Fruit fly (Drosophila melanogaster): ENCODE measurements around the gene CG13310.

CG13310 gene

dm6 chr3L:8813484-8813883 lies 13.2 kb upstream of the CG13310 start (continued):
- TF ChIP-seq CG1647 (GFP tag; optimal IDR thresholded peaks at IDR 0.05) (no peak), Nf-YA (GFP tag; IDR thresholded peaks at IDR 0.05) (peak; percentile 63), HLH54F (GFP tag; optimal IDR thresholded peaks at IDR 0.05) (no peak), pfk (GFP tag; optimal IDR thresholded peaks at IDR 0.05) (no peak), sim (GFP tag; IDR thresholded peaks at IDR 0.05) (no peak), dati (GFP tag; IDR thresholded peaks at IDR 0.05) (0 out of 2 replicates have a peak, but pooled peaks have one; percentile 33), CG18011 (GFP tag; optimal IDR thresholded peaks at IDR 0.05) (no peak), CG6854 (GFP tag; optimal IDR thresholded peaks at IDR 0.05) (no peak), CG11456 (GFP tag; IDR thresholded peaks at IDR 0.05) (peak; percentile 71; the same call in 1 of the 3 replicates), seq (GFP tag; IDR thresholded peaks at IDR 0.05) (peak; percentile 61), pzg (GFP tag; optimal IDR thresholded peaks at IDR 0.05) (no peak), az2 (GFP tag; optimal IDR thresholded peaks at IDR 0.05) (peak; percentile 1), Lim3 (GFP tag; IDR thresholded peaks at IDR 0.05) (no peak), tap (tag; optimal IDR thresholded peaks at IDR 0.05) (no peak), ERR (GFP tag; optimal IDR thresholded peaks at IDR 0.05) (no peak), gce (GFP tag; IDR thresholded peaks at IDR 0.05) (peak; percentile 67; the same call in 1 of the 3 replicates), pnt (GFP tag; optimal IDR thresholded peaks at IDR 0.05) (no peak), Ada2b (GFP tag; IDR thresholded peaks at IDR 0.05) (peak; percentile 65), CG31441 (GFP tag; IDR thresholded peaks at IDR 0.05) (no peak), hkb (optimal IDR thresholded peaks at IDR 0.05) (no peak), hkb (GFP tag; IDR thresholded peaks at IDR 0.05) (peak; percentile 57; the same call in 1 of the 2 replicates), Lpt (GFP tag; optimal IDR thresholded peaks at IDR 0.05) (no peak), Hr51 (GFP tag; optimal IDR thresholded peaks at IDR 0.05) (peak in 1 of 2 experiments; percentile 17), Vsx1 (GFP tag; optimal IDR thresholded peaks at IDR 0.05) (no peak), ci (GFP tag; IDR thresholded peaks at IDR 0.05) (peak; percentile 85), CG17328 (GFP tag; IDR thresholded peaks at IDR 0.05) (peak; percentile 51), CG3726 (GFP tag; IDR thresholded peaks at IDR 0.05) (no peak), CoRest (tag; optimal IDR thresholded peaks at IDR 0.05) (peak; percentile 1), chm (GFP tag; IDR thresholded peaks at IDR 0.05) (no peak), CG5245 (GFP tag; optimal IDR thresholded peaks at IDR 0.05) (no peak), CG3995 (GFP tag; optimal IDR thresholded peaks at IDR 0.05) (no peak), tna (GFP tag; IDR thresholded peaks at IDR 0.05; ENCODE audit: partially characterized antibody) (no peak), NC2β (GFP tag; optimal IDR thresholded peaks at IDR 0.05) (no peak), wek (GFP tag; optimal IDR thresholded peaks at IDR 0.05) (no peak), Atf6 (GFP tag; IDR thresholded peaks at IDR 0.05) (peak; percentile 31; the same call in 1 of the 2 replicates), gcm (GFP tag; optimal IDR thresholded peaks at IDR 0.05) (no peak), CG17359 (tag; optimal IDR thresholded peaks at IDR 0.05) (peak; percentile 13), lab (GFP tag; optimal IDR thresholded peaks at IDR 0.05) (peak; percentile 33), sens (GFP tag) (peak; percentile 76), CG5180 (GFP tag; optimal IDR thresholded peaks at IDR 0.05) (no peak), CG15011 (GFP tag; optimal IDR thresholded peaks at IDR 0.05) (no peak), Gsc (GFP tag; IDR thresholded peaks at IDR 0.05) (no peak), klu (GFP tag; IDR thresholded peaks at IDR 0.05) (no peak), CG42726 (GFP tag; IDR thresholded peaks at IDR 0.05; ENCODE audit: partially characterized antibody) (no peak), CG7839 (tag; optimal IDR thresholded peaks at IDR 0.05) (peak; percentile 27), croc (GFP tag; conservative IDR thresholded peaks at IDR 0.05) (0 out of 3 replicates have a peak, but pooled peaks have one; percentile 40), org-1 (GFP tag; optimal IDR thresholded peaks at IDR 0.05) (no peak), Rfx (GFP tag; IDR thresholded peaks at IDR 0.05) (peak; percentile 61), Camta (GFP tag; optimal IDR thresholded peaks at IDR 0.05) (no peak), CG10431 (GFP tag; optimal IDR thresholded peaks at IDR 0.05) (no peak), nerfin-1 (tag; optimal IDR thresholded peaks at IDR 0.05) (no peak), crol (GFP tag; IDR thresholded peaks at IDR 0.05) (no peak)

Data from whole organism, embryonic.